Fruit fly (Drosophila melanogaster) whole organism, embryonic: ENCODE results near the gene CG34125.

Source experiments
- Atf6 ChIP-seq: fragments of 200-800 bp; sonication (Bioruptor generic); IDR thresholded peaks from 2 replicates; pipeline ENCODE4 v1.3.6; 2022; ENCODE audit warnings: missing biosample characterization, missing genetic modification characterization
- CG11085 ChIP-seq: fragments of 200-800 bp; sonication (Bioruptor generic); IDR thresholded peaks from 2 replicates; pipeline ENCODE4 v1.3.6; 2022; ENCODE audit warnings: missing biosample characterization, missing genetic modification characterization
- CG11093 ChIP-seq: fragments of 200-800 bp; sonication (Bioruptor generic); IDR thresholded peaks from 3 replicates; pipeline ENCODE4 v1.3.6; 2022; ENCODE audit warnings: missing biosample characterization, missing genetic modification characterization
- CG7556 ChIP-seq: fragments of 200-800 bp; sonication (Bioruptor generic); optimal IDR thresholded peaks from 2 replicates; lab custom pipeline; 2017; ENCODE audit warnings: missing biosample characterization, mild to moderate bottlenecking, missing genetic modification characterization
- CG8089 ChIP-seq: fragments of 200-800 bp; sonication (Bioruptor generic); optimal IDR thresholded peaks from 3 replicates; lab custom pipeline; 2016; ENCODE audit warnings: missing biosample characterization, missing genetic modification characterization
- CG8924 ChIP-seq: fragments of 200-800 bp; optimal IDR thresholded peaks from 3 replicates; lab custom pipeline; 2019; ENCODE audit warnings: missing biosample characterization, mild to moderate bottlenecking, missing genetic modification characterization, moderate library complexity
- Lpt ChIP-seq: fragments of >200 bp; optimal IDR thresholded peaks from 2 replicates; lab custom pipeline; 2018; ENCODE audit warnings: missing biosample characterization, missing genetic modification characterization
- Sry-δ ChIP-seq: fragments of 200-800 bp; sonication (Bioruptor generic); optimal IDR thresholded peaks from 2 replicates; lab custom pipeline; 2016; ENCODE audit warnings: missing biosample characterization, missing genetic modification characterization
- TFAM ChIP-seq: fragments of 200-800 bp; sonication (Bioruptor generic); optimal IDR thresholded peaks from 2 replicates; lab custom pipeline; 2017; ENCODE audit warnings: missing biosample characterization, missing genetic modification characterization, inconsistent platforms
- nmo ChIP-seq: fragments of 200-800 bp; sonication (Bioruptor generic); optimal IDR thresholded peaks from 2 replicates; lab custom pipeline; 2018; ENCODE audit warnings: missing biosample characterization, mild to moderate bottlenecking, missing genetic modification characterization, moderate library complexity
- row ChIP-seq: fragments of 200-800 bp; sonication (Bioruptor generic); IDR thresholded peaks from 3 replicates; pipeline ENCODE4 v1.3.6; 2022; ENCODE audit warnings: missing biosample characterization, missing genetic modification characterization

DNA sequence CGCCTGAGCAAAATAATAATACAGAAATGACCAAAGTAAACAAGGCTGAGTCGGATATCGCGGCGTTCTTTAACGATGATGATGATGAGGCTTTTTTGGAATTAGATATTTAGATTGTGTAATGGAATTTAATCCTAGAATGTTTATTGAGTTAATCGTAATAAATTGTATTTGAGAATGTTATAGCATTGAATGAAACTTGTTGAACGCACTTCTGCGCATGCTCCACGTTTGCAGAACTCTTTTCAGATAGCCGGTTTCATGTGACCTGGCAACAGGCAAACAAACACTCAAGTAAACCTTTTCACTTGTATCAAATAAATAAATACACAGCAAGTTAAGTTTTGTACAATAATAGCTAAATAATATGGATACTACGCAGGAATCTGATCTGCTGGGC is 7.4 kb upstream of the CG34125 start, which contains the start of gene CG34124:
- no peak for TF ChIP-seq CG7556
- no peak for TF ChIP-seq Atf6
- TF ChIP-seq nmo (GFP tag; lab: Kevin White, UChicago) = no peak
- no peak for TF ChIP-seq Lpt (GFP tag; lab: Kevin White, UChicago)
- no peak for TF ChIP-seq CG11085 (GFP tag; lab: Robert Waterston, UW)
- TF ChIP-seq TFAM (GFP tag; lab: Kevin White, UChicago) = no peak
- no peak for TF ChIP-seq CG8089 (GFP tag; lab: Kevin White, UChicago)
- TF ChIP-seq row (GFP tag; lab: Robert Waterston, UW) = no peak
- no peak for TF ChIP-seq Sry-δ
- no peak for TF ChIP-seq CG11093 (GFP tag; lab: Robert Waterston, UW)
- TF ChIP-seq CG8924 = no peak
